Worm (Caenorhabditis elegans) whole organism, L3 larva: ENCODE measurements around the gene F14H12.17.

Experiments
- R02D3.7 ChIP-seq: fragments of 150-350 bp; optimal IDR thresholded peaks from 2 replicates; lab custom pipeline; 2014; ENCODE audit warnings: missing biosample characterization, missing genetic modification characterization
- ZK546.5 ChIP-seq: sonication (generic microtip); optimal IDR thresholded peaks from 2 replicates; lab custom pipeline; 2017; ENCODE audit warnings: missing biosample characterization, missing genetic modification characterization
- ama-1 ChIP-seq: fragments of 150-350 bp; optimal IDR thresholded peaks from 2 replicates; lab custom pipeline; 2018
- ceh-16 ChIP-seq: sonication (generic microtip); optimal IDR thresholded peaks from 2 replicates; lab custom pipeline; 2017; ENCODE audit warnings: missing biosample characterization, missing genetic modification characterization
- ceh-28 ChIP-seq: fragments of 150-350 bp; optimal IDR thresholded peaks from 2 replicates; lab custom pipeline; 2014; ENCODE audit warnings: missing biosample characterization, missing genetic modification reagents, missing genetic modification characterization
- daf-12 ChIP-seq: fragments of 150-350 bp; optimal IDR thresholded peaks from 2 replicates; lab custom pipeline; 2014; ENCODE audit warnings: missing biosample characterization, missing genetic modification reagents, missing genetic modification characterization
- egl-27 ChIP-seq: sonication (generic microtip); optimal IDR thresholded peaks from 4 replicates; lab custom pipeline; 2017; ENCODE audit warnings: missing biosample characterization, missing genetic modification reagents, missing genetic modification characterization
- egl-5 ChIP-seq: fragments of 150-350 bp; optimal IDR thresholded peaks from 2 replicates; lab custom pipeline; 2017; ENCODE audit warnings: missing biosample characterization, missing genetic modification reagents, missing genetic modification characterization, inconsistent platforms
- elt-1 ChIP-seq: fragments of 150-350 bp; optimal IDR thresholded peaks from 2 replicates; lab custom pipeline; 2014; ENCODE audit warnings: missing biosample characterization, missing genetic modification characterization
- elt-2 ChIP-seq: sonication (generic microtip); optimal IDR thresholded peaks from 2 replicates; lab custom pipeline; 2016; ENCODE audit warnings: missing genetic modification reagents, mild to moderate bottlenecking, missing genetic modification characterization, missing compliant biosample characterization
- fkh-10 ChIP-seq: sonication (generic microtip); optimal IDR thresholded peaks from 2 replicates; lab custom pipeline; 2017; ENCODE audit warnings: missing biosample characterization, missing genetic modification reagents, missing genetic modification characterization
- fkh-2 ChIP-seq: fragments of 150-350 bp; optimal IDR thresholded peaks from 2 replicates; lab custom pipeline; 2014; ENCODE audit warnings: missing biosample characterization, missing genetic modification reagents, missing genetic modification characterization
- hmg-11 ChIP-seq: sonication (generic microtip); optimal IDR thresholded peaks from 2 replicates; lab custom pipeline; 2016; ENCODE audit warnings: missing genetic modification characterization, missing compliant biosample characterization
- jun-1 ChIP-seq: fragments of 150-350 bp; optimal IDR thresholded peaks from 2 replicates; lab custom pipeline; 2014; ENCODE audit warnings: missing biosample characterization, missing genetic modification reagents, missing genetic modification characterization
- lin-15B ChIP-seq: fragments of 150-350 bp; optimal IDR thresholded peaks from 2 replicates; lab custom pipeline; 2014; ENCODE audit warnings: missing biosample characterization, missing genetic modification characterization
- lin-39 ChIP-seq: fragments of 150-350 bp; optimal IDR thresholded peaks from 2 replicates; lab custom pipeline; 2018; ENCODE audit warnings: missing biosample characterization, missing genetic modification reagents, missing genetic modification characterization
- lsy-12 ChIP-seq: sonication (generic microtip); optimal IDR thresholded peaks from 2 replicates; lab custom pipeline; 2016; ENCODE audit warnings: mild to moderate bottlenecking, missing genetic modification characterization, missing compliant biosample characterization
- mml-1 ChIP-seq: fragments of 150-350 bp; sonication (generic microtip); optimal IDR thresholded peaks from 3 replicates; lab custom pipeline; 2014; ENCODE audit warnings: missing biosample characterization, missing genetic modification characterization
- nfya-1 ChIP-seq: sonication (generic microtip); optimal IDR thresholded peaks from 2 replicates; lab custom pipeline; 2017; ENCODE audit warnings: missing genetic modification characterization, mild to moderate bottlenecking, missing compliant biosample characterization, antibody characterized with exemption, moderate library complexity; ENCODE audit not compliant: insufficient read depth
- nhr-11 ChIP-seq: fragments of 150-350 bp; optimal IDR thresholded peaks from 2 replicates; lab custom pipeline; 2014; ENCODE audit warnings: missing biosample characterization, missing genetic modification characterization
- nhr-12 ChIP-seq: fragments of 150-350 bp; optimal IDR thresholded peaks from 2 replicates; lab custom pipeline; 2014; ENCODE audit warnings: missing biosample characterization, missing genetic modification characterization
- nhr-25 ChIP-seq: sonication (generic microtip); optimal IDR thresholded peaks from 2 replicates; lab custom pipeline; 2017; ENCODE audit warnings: missing biosample characterization, missing genetic modification characterization
- nhr-28 ChIP-seq: fragments of 150-350 bp; optimal IDR thresholded peaks from 2 replicates; lab custom pipeline; 2014; ENCODE audit warnings: missing biosample characterization, missing genetic modification characterization
- nhr-43 ChIP-seq: sonication (generic microtip); optimal IDR thresholded peaks from 2 replicates; lab custom pipeline; 2016; ENCODE audit warnings: mild to moderate bottlenecking, missing genetic modification characterization, missing compliant biosample characterization; ENCODE audit not compliant: poor library complexity, severe bottlenecking
- nhr-67 ChIP-seq: fragments of 150-350 bp; optimal IDR thresholded peaks from 2 replicates; lab custom pipeline; 2014; ENCODE audit warnings: missing biosample characterization, missing genetic modification characterization
- nhr-76 ChIP-seq: fragments of 150-350 bp; sonication (generic microtip); optimal IDR thresholded peaks from 5 replicates; lab custom pipeline; 2014; ENCODE audit warnings: missing biosample characterization, missing genetic modification characterization
- nhr-77 ChIP-seq: fragments of 150-350 bp; optimal IDR thresholded peaks from 2 replicates; lab custom pipeline; 2014; ENCODE audit warnings: missing biosample characterization, missing genetic modification characterization
- pha-4 ChIP-seq: fragments of 150-350 bp; optimal IDR thresholded peaks from 2 replicates; lab custom pipeline; 2014; ENCODE audit warnings: missing biosample characterization, missing genetic modification reagents, missing genetic modification characterization
- pqm-1 ChIP-seq: fragments of 150-350 bp; optimal IDR thresholded peaks from 2 replicates; lab custom pipeline; 2017; ENCODE audit warnings: missing biosample characterization, missing genetic modification characterization, inconsistent platforms
- sea-2 ChIP-seq: fragments of 150-350 bp; sonication (generic microtip); optimal IDR thresholded peaks from 4 replicates; lab custom pipeline; 2014; ENCODE audit warnings: missing biosample characterization, missing genetic modification reagents, missing genetic modification characterization
- skn-1 ChIP-seq: fragments of 150-350 bp; optimal IDR thresholded peaks from 2 replicates; lab custom pipeline; 2014; ENCODE audit warnings: missing biosample characterization, missing genetic modification characterization
- snpc-4 ChIP-seq: fragments of 150-350 bp; optimal IDR thresholded peaks from 2 replicates; lab custom pipeline; 2014; ENCODE audit warnings: missing biosample characterization, missing genetic modification characterization
- tbx-2 ChIP-seq: sonication (generic microtip); optimal IDR thresholded peaks from 2 replicates; lab custom pipeline; 2016; ENCODE audit warnings: mild to moderate bottlenecking, missing genetic modification characterization, missing compliant biosample characterization
- unc-39 ChIP-seq: sonication (generic microtip); optimal IDR thresholded peaks from 4 replicates; lab custom pipeline; 2017; ENCODE audit warnings: missing biosample characterization, missing genetic modification characterization
- unc-62 ChIP-seq: fragments of 150-350 bp; sonication (generic microtip); optimal IDR thresholded peaks from 4 replicates; lab custom pipeline; 2014; ENCODE audit warnings: missing biosample characterization, missing genetic modification reagents, missing genetic modification characterization
- zag-1 ChIP-seq: fragments of 150-350 bp; optimal IDR thresholded peaks from 2 replicates; lab custom pipeline; 2014; ENCODE audit warnings: missing biosample characterization, missing genetic modification characterization
- ztf-4 ChIP-seq: fragments of 150-350 bp; optimal IDR thresholded peaks from 2 replicates; lab custom pipeline; 2014; ENCODE audit warnings: missing biosample characterization, missing genetic modification characterization

F14H12.17 gene

ce11 chrX:4363200-4363599 lies at the start of gene F14H12.17:
Gene F14H12.17 (minus strand): TSS chrX:4363300.
- no peak for TF ChIP-seq lsy-12 (tag; lab: Kevin White, UChicago)
- no peak for TF ChIP-seq zag-1 (tag; lab: Kevin White, UChicago)

DNA sequence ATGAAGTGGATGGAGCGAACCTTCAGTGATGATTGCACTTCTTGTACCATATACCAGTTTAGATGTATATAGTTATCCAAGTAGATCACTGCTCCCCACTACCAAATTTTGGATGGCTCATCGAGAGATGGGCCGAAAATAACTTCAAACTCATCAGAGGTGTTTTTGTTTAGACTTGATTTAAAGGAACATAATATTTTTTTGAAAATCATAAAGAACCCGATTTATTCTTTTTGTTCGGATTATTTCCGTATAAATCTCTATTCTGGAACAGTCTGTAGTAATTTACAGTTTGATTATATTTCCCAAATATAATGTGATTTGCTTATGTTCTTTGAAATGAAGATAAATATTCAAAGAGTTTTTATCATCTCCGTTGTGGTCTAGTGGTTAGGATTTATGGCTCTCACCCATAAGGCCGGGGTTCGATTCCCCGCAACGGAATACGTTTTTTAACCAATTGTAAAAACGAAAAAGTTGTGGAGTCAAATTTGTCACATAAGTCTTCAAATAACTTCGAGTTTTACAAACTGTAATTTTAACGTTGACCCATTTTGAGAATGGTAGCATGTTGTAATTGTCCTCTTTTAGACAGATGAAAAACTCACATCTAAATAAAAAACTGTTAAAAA lies 47.3 kb upstream of the F14H12.17 start:
- TF ChIP-seq ceh-16 (no peak), sea-2 (GFP tag; lab: Kevin White, UChicago) (no peak), nhr-76 (tag; lab: Kevin White, UChicago) (no peak), egl-27 (no peak), nhr-12 (no peak), ceh-28 (tag; lab: Kevin White, UChicago) (no peak), tbx-2 (no peak), nhr-77 (no peak), zag-1 (tag; lab: Kevin White, UChicago) (no peak), jun-1 (tag; lab: Kevin White, UChicago) (no peak), mml-1 (tag; lab: Kevin White, UChicago) (no peak), lin-15B (tag; lab: Kevin White, UChicago) (no peak), elt-2 (tag; lab: Kevin White, UChicago) (no peak), fkh-2 (tag; lab: Kevin White, UChicago) (no peak), nhr-11 (tag; lab: Kevin White, UChicago) (no peak), egl-5 (tag; lab: Kevin White, UChicago) (no peak), daf-12 (tag; lab: Kevin White, UChicago) (no peak), nfya-1 (no peak), nhr-67 (no peak)

DNA sequence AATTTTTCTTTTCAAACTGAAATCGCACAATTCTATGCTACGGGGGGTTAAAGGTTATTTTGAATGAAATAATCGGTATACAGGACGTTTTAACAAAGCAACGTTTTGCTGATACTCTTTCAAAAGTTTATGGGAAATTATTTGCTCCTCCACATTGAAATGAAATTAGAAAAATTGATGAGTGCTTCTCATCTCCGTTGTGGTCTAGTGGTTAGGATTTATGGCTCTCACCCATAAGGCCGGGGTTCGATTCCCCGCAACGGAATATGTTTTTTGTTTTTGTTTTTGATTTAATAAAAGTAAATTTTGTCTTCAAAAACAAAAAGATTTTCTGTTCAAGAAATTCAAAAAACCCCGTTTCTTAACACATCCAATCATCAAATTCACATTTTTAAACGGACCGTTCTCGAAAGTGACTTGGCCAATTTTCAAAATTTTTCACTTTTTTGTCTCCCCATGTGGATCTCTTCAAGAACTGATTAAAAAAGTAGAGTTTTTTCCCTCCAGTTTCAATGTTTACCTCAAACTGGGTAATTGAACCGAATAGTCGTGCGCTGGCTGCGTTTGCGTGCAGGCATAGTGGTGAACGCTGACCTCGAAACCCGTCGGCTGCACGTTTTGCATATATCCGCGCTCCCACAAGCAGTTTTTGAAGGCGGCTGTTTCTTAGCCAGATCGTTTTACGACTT lies 46.6 kb upstream of the F14H12.17 start:
- TF ChIP-seq egl-27: no peak
- no peak for TF ChIP-seq lin-39 (tag; lab: Kevin White, UChicago)
- TF ChIP-seq snpc-4 (tag; lab: Kevin White, UChicago): no peak
- no peak for TF ChIP-seq lin-15B (tag; lab: Kevin White, UChicago)
- no peak for TF ChIP-seq ztf-4
- TF ChIP-seq nhr-11 (tag; lab: Kevin White, UChicago): no peak
- TF ChIP-seq nhr-67: no peak
- no peak for TF ChIP-seq sea-2 (GFP tag; lab: Kevin White, UChicago)
- TF ChIP-seq skn-1: no peak
- no peak for TF ChIP-seq hmg-11 (tag; lab: Kevin White, UChicago)

DNA sequence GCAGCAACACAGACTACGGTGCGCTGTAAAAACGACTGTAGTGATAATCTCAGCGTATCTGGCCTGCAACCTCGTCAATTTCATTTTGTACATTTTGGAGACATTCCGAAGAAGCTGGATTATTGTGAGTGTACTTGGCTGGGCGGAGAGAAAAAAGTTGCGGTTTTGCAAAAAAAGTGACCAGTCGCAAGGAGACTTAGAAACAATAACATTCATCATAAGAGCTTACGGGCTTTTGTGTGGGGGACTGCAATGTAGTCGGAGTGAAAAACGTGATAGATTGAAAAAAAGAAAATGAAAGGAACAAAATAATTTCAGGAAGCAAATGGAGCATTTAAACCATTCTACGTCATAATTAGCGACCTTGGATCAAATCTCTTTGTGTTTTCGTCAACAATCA lies 45.4 kb upstream of the F14H12.17 start:
- TF ChIP-seq ZK546.5 (tag; lab: Kevin White, UChicago) (no peak), nfya-1 (peak; percentile 17), lin-39 (tag; lab: Kevin White, UChicago) (peak; percentile 38)

DNA sequence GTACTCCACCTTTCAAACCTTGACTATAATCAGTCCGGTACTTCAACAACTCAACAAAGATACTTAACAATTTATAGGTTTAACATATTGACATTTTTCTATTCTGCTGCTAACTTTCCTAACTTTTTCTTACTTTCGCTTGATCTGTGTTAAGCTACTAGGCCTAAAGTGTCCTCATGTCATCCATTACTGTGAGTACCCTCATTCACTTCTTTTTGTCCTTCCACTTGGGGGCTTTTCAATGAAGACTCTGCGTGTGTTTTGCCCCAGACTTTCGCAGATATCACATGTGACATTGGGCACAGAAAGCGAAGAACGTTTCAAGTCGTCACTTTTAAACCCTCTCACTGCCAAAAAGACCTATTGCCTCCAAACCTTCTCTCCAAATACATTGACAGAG lies 41.6 kb upstream of the F14H12.17 start:
- TF ChIP-seq zag-1 (tag; lab: Kevin White, UChicago) (no peak), pqm-1 (tag; lab: Kevin White, UChicago) (no peak), lin-15B (tag; lab: Kevin White, UChicago) (no peak), elt-1 (peak; percentile 35), daf-12 (tag; lab: Kevin White, UChicago) (no peak), egl-5 (tag; lab: Kevin White, UChicago) (no peak), nhr-67 (no peak), unc-39 (no peak), lin-39 (tag; lab: Kevin White, UChicago) (peak; percentile 60), nhr-77 (no peak), fkh-10 (GFP tag; lab: Kevin White, UChicago) (no peak), ceh-16 (no peak), hmg-11 (tag; lab: Kevin White, UChicago) (no peak), nhr-12 (no peak), unc-62 (GFP tag; lab: Kevin White, UChicago) (peak; percentile 29), R02D3.7 (tag; lab: Kevin White, UChicago) (no peak), pha-4 (tag; lab: Kevin White, UChicago) (no peak), ama-1 (lab: Kevin White, UChicago) (no peak), nhr-43 (tag; lab: Kevin White, UChicago) (no peak), sea-2 (GFP tag; lab: Kevin White, UChicago) (no peak), egl-27 (no peak), nhr-25 (no peak), nhr-28 (tag; lab: Kevin White, UChicago) (no peak)
